Worm (Caenorhabditis elegans): ENCODE measurements around the gene T28C12.15.

The T28C12.15 gene

DNA sequence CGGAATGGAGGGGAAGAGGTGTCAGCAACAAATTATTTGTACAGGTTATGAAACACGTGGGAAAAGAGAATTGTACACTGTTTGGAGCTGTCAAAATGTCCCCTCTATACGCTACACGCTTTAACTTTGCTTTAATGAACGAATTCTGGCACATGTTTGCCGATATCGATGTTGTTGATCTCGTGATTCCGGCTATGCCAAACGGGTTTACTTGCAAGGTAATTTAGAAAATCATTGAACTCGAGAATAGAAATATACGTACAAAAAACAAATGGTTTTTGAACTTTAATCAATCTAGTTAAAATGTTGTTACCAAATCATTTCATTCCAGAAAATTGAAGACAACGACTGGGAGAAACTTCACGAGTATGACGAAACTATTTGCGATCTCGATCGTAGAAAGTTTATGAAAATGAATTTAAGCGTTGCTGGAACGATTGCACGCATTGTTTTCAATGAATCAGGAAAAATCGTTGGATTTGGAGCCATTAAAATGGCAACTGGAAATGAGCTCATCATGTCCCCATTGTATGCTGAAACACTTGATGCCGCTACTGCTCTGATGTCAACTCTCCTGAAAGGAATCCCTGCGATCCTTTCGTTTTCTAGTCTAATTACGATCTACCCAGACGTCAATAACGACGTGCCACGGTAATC is 44.3 kb downstream of the T28C12.15 start:
- TF ChIP-seq fkh-6 (tag; optimal IDR thresholded peaks at IDR 0.05) (no peak), madf-2 (tag; optimal IDR thresholded peaks at IDR 0.05) (no peak), pha-4 (tag; optimal IDR thresholded peaks at IDR 0.05) (no peak), pros-1 (tag; optimal IDR thresholded peaks at IDR 0.05) (no peak), ceh-24 (tag; optimal IDR thresholded peaks at IDR 0.05) (no peak), lin-11 (tag; optimal IDR thresholded peaks at IDR 0.05) (no peak), unc-42 (tag; optimal IDR thresholded peaks at IDR 0.05) (no peak), hlh-30 (tag; optimal IDR thresholded peaks at IDR 0.05; ENCODE audit: insufficient read depth) (no peak), unc-55 (GFP tag; optimal IDR thresholded peaks at IDR 0.05) (no peak), fkh-10 (GFP tag; optimal IDR thresholded peaks at IDR 0.05) (no peak), rnt-1 (tag; optimal IDR thresholded peaks at IDR 0.05) (no peak), C38D4.7 (GFP tag; optimal IDR thresholded peaks at IDR 0.05) (no peak), unc-3 (GFP tag; conservative IDR thresholded peaks at IDR 0.05) (no peak), unc-3 (tag; optimal IDR thresholded peaks at IDR 0.05) (no peak), ceh-30 (tag; optimal IDR thresholded peaks at IDR 0.05) (no peak), pqm-1 (tag; optimal IDR thresholded peaks at IDR 0.05) (no peak)

DNA sequence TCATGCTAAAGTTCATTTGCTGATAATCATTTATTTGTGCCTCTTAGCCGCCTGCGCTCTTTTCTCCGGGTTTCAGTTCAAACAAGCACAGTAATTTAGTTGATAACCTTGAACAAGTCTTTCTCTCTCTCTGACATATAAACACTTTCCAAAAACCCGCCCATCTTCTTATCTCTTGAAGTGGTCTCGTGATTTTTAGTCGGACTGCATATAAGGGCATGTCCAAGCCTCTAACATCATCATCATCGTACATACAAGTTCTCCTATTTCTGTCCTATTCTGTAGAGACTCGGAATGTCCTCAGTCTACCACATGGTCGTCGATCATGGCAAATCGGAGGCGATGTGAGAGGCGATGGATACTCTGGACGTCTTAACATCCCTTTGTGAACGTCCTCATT is 45.4 kb downstream of the T28C12.15 start, which contains the start of gene F31F7.1:
TSS of gene F31F7.1 (plus strand) at position 235 of the 400 bp plus-strand sequence.
- peak; percentile 21 for TF ChIP-seq elt-2 (tag; optimal IDR thresholded peaks at IDR 0.05)
- TF ChIP-seq lim-6 (tag; optimal IDR thresholded peaks at IDR 0.05), result no peak
- no peak for TF ChIP-seq sox-2 (GFP tag; IDR thresholded peaks at IDR 0.05)
- no peak for TF ChIP-seq madf-2 (tag; optimal IDR thresholded peaks at IDR 0.05)
- TF ChIP-seq pha-4 (tag; optimal IDR thresholded peaks at IDR 0.05), result no peak

DNA sequence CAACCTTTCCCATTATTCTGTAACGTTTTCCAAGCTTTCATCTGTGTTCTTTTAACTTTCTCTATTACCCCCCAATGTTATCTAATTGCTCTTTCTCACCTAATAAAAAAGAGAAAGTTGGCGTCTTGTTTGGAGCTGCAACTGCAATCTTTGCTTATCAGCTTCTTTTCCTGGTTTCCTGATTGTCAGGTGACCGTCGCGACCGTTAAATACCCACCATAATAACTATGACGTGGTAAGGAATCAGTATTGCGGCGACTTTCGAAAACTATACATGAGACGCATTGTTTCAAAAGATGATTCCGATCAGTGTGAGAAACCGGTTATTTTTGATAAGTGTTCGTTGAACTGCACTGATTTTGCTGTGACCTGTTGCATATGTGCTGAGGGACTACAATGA is 46.4 kb downstream of the T28C12.15 start:
- TF ChIP-seq elt-2 (tag; optimal IDR thresholded peaks at IDR 0.05), result peak; percentile 39
- TF ChIP-seq ceh-9 (tag; optimal IDR thresholded peaks at IDR 0.05), result no peak
- TF ChIP-seq odd-2 (tag; optimal IDR thresholded peaks at IDR 0.05), result no peak
- TF ChIP-seq pag-3 (tag; optimal IDR thresholded peaks at IDR 0.05; ENCODE audit: borderline replicate concordance), result no peak

DNA sequence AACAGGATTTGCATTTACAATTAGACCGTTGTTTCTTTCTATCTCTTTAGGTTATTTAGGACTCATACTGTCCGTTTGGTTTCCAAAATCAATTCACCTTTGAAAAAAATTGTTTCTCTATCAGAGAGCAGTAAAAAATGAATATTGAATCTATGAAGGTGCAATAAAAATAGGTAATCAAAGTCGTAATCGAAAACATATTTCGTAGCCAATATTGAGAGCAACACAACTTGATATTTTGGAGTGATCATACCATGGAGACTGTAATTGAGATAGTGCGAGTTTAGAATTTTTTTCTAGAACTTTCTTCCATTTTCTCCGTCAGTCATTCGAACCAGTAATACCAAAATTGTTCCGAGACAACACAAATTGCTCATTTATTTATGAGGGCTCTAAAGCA is 51.0 kb downstream of the T28C12.15 start, which contains the start of gene F31F7.2:
TSS of gene F31F7.2 (plus strand) at position 301 of the 400 bp plus-strand sequence.
- TF ChIP-seq hlh-15 (tag; optimal IDR thresholded peaks at IDR 0.05) (no peak), mec-3 (tag; optimal IDR thresholded peaks at IDR 0.05; ENCODE audit: borderline replicate concordance) (no peak), nhr-11 (tag; optimal IDR thresholded peaks at IDR 0.05) (no peak), sox-2 (GFP tag; IDR thresholded peaks at IDR 0.05) (no peak), ahr-1 (tag; optimal IDR thresholded peaks at IDR 0.05) (no peak), nfya-1 (tag; optimal IDR thresholded peaks at IDR 0.05) (no peak), tbx-2 (tag; optimal IDR thresholded peaks at IDR 0.05) (no peak), ztf-16 (tag; optimal IDR thresholded peaks at IDR 0.05) (no peak), dve-1 (tag; optimal IDR thresholded peaks at IDR 0.05) (no peak), F13H6.1 (tag; optimal IDR thresholded peaks at IDR 0.05) (no peak), fkh-10 (GFP tag; optimal IDR thresholded peaks at IDR 0.05) (no peak), madf-2 (tag; optimal IDR thresholded peaks at IDR 0.05) (no peak), hlh-6 (tag; optimal IDR thresholded peaks at IDR 0.05) (no peak), hlh-30 (tag; optimal IDR thresholded peaks at IDR 0.05; ENCODE audit: insufficient read depth) (no peak), pha-2 (tag; optimal IDR thresholded peaks at IDR 0.05) (no peak), ets-4 (tag; optimal IDR thresholded peaks at IDR 0.05) (no peak)
